Worm (Caenorhabditis elegans) whole organism, L1 larva: Measurements from ENCODE around the gene pcp-1.

Experiments
- C04F5.9 ChIP-seq: sonication (generic microtip); optimal IDR thresholded peaks from 2 replicates; lab custom pipeline; 2016; ENCODE audit warnings: missing genetic modification characterization, missing compliant biosample characterization
- blmp-1 ChIP-seq: fragments of 150-350 bp; optimal IDR thresholded peaks from 2 replicates; lab custom pipeline; 2014; ENCODE audit warnings: missing biosample characterization, missing genetic modification characterization
- ceh-63 ChIP-seq: fragments of 200-800 bp; sonication (Bioruptor generic); optimal IDR thresholded peaks from 2 replicates; lab custom pipeline; 2018; ENCODE audit warnings: mild to moderate bottlenecking, missing genetic modification characterization, missing compliant biosample characterization
- ceh-82 ChIP-seq, 3 experiments: fragments of 150-350 bp in 1 of 3; sonication (generic microtip) in 2 of 3; optimal IDR thresholded peaks; 2 replicates each; lab custom pipeline; 2014 to 2017; ENCODE audit warnings: missing biosample characterization in 3 of 3, missing genetic modification characterization in 3 of 3
- ceh-88 ChIP-seq: fragments of 200-800 bp; sonication (Bioruptor generic); IDR thresholded peaks from 2 replicates; pipeline ENCODE4 v1.3.6; 2022; ENCODE audit warnings: missing genetic modification characterization, missing compliant biosample characterization
- ceh-90 ChIP-seq: sonication (generic microtip); optimal IDR thresholded peaks from 2 replicates; lab custom pipeline; 2016; ENCODE audit warnings: missing genetic modification characterization, missing compliant biosample characterization
- dpl-1 ChIP-seq, 3 experiments: fragments of 150-350 bp in 2 of 3; sonication (generic microtip) in 1 of 3; optimal IDR thresholded peaks; 2 replicates each; lab custom pipeline; 2014 to 2017; ENCODE audit warnings: missing biosample characterization in 3 of 3, missing genetic modification characterization in 3 of 3, missing genetic modification reagents in 3 of 3
- dsc-1 ChIP-seq: sonication (generic microtip); optimal IDR thresholded peaks from 2 replicates; lab custom pipeline; 2016; ENCODE audit warnings: mild to moderate bottlenecking, missing genetic modification characterization, missing compliant biosample characterization
- elt-3 ChIP-seq, 6 experiments: fragments of 150-350 bp in 1 of 6; sonication (generic microtip); optimal IDR thresholded peaks; 2 replicates each; lab custom pipeline; 2017 to 2018; ENCODE audit warnings: missing biosample characterization in 6 of 6, missing genetic modification characterization in 6 of 6, inconsistent platforms in 1 of 6
- fkh-10 ChIP-seq: sonication (generic microtip); optimal IDR thresholded peaks from 2 replicates; lab custom pipeline; 2017; ENCODE audit warnings: missing biosample characterization, missing genetic modification reagents, missing genetic modification characterization
- fkh-4 ChIP-seq: sonication (generic microtip); optimal IDR thresholded peaks from 2 replicates; lab custom pipeline; 2016; ENCODE audit warnings: missing compliant biosample characterization, missing genetic modification characterization, borderline replicate concordance
- fos-1 ChIP-seq: fragments of 150-350 bp; optimal IDR thresholded peaks from 2 replicates; lab custom pipeline; 2014; ENCODE audit warnings: missing biosample characterization, missing genetic modification characterization
- grh-1 ChIP-seq: fragments of 200-800 bp; sonication (Bioruptor generic); IDR thresholded peaks from 2 replicates; pipeline ENCODE4 v1.3.6; 2022; ENCODE audit warnings: missing genetic modification reagents, missing genetic modification characterization, missing compliant biosample characterization
- hlh-17 ChIP-seq: fragments of 200-800 bp; sonication (Bioruptor generic); optimal IDR thresholded peaks from 2 replicates; lab custom pipeline; 2018; ENCODE audit warnings: missing genetic modification characterization, mild to moderate bottlenecking, missing compliant biosample characterization, moderate library complexity, borderline replicate concordance
- isw-1 ChIP-seq: fragments of 200-800 bp; sonication (Bioruptor generic); IDR thresholded peaks from 2 replicates; pipeline ENCODE4 v1.3.6; 2022; ENCODE audit warnings: missing genetic modification characterization, missing compliant biosample characterization
- lin-14 ChIP-seq: fragments of 200-800 bp; sonication (Bioruptor generic); optimal IDR thresholded peaks from 2 replicates; lab custom pipeline; 2018; ENCODE audit warnings: mild to moderate bottlenecking, missing genetic modification characterization, moderate library complexity, missing compliant biosample characterization
- lin-35 ChIP-seq, 2 experiments: fragments of 150-350 bp; optimal IDR thresholded peaks; 2 replicates each; lab custom pipeline; 2014; ENCODE audit warnings: missing biosample characterization in 2 of 2, missing genetic modification characterization in 2 of 2, missing genetic modification reagents in 2 of 2
- lir-3 ChIP-seq: sonication (generic microtip); optimal IDR thresholded peaks from 2 replicates; lab custom pipeline; 2016; ENCODE audit warnings: mild to moderate bottlenecking, missing genetic modification characterization, moderate library complexity, missing compliant biosample characterization; ENCODE audit not compliant: poor library complexity
- lsy-2 ChIP-seq, 2 experiments: fragments of 150-350 bp; optimal IDR thresholded peaks; 2 replicates each; lab custom pipeline; 2014; ENCODE audit warnings: missing biosample characterization in 2 of 2, missing genetic modification characterization in 2 of 2
- mef-2 ChIP-seq: fragments of 150-350 bp; optimal IDR thresholded peaks from 2 replicates; lab custom pipeline; 2014; ENCODE audit warnings: missing biosample characterization, missing genetic modification characterization
- mep-1 ChIP-seq: fragments of 150-350 bp; optimal IDR thresholded peaks from 2 replicates; lab custom pipeline; 2014; ENCODE audit warnings: missing biosample characterization, missing genetic modification characterization
- nhr-11 ChIP-seq: fragments of 150-350 bp; optimal IDR thresholded peaks from 2 replicates; lab custom pipeline; 2014; ENCODE audit warnings: missing biosample characterization, missing genetic modification characterization
- nhr-19 ChIP-seq: fragments of 200-800 bp; sonication (Bioruptor generic); conservative IDR thresholded peaks from 2 replicates; pipeline ENCODE4 v1.3.6; 2022; ENCODE audit warnings: missing genetic modification characterization, missing compliant biosample characterization
- nhr-28 ChIP-seq: fragments of 150-350 bp; optimal IDR thresholded peaks from 2 replicates; lab custom pipeline; 2014; ENCODE audit warnings: missing biosample characterization, missing genetic modification characterization
- nhr-47 ChIP-seq: sonication (generic microtip); optimal IDR thresholded peaks from 2 replicates; lab custom pipeline; 2016; ENCODE audit warnings: mild to moderate bottlenecking, missing genetic modification characterization, moderate library complexity, missing compliant biosample characterization
- nhr-85 ChIP-seq: sonication (generic microtip); peaks from one replicate; lab custom pipeline; 2016; ENCODE audit warnings: missing genetic modification characterization, inconsistent platforms, missing compliant biosample characterization
- pax-3 ChIP-seq: fragments of 200-800 bp; sonication (Bioruptor generic); optimal IDR thresholded peaks from 2 replicates; lab custom pipeline; 2018; ENCODE audit warnings: mild to moderate bottlenecking, missing genetic modification characterization, moderate library complexity, missing compliant biosample characterization
- pqm-1 ChIP-seq: sonication (generic microtip); optimal IDR thresholded peaks from 3 replicates; lab custom pipeline; 2017; ENCODE audit warnings: missing biosample characterization, missing genetic modification characterization
- sox-4 ChIP-seq: sonication (generic microtip); optimal IDR thresholded peaks from 2 replicates; lab custom pipeline; 2016; ENCODE audit warnings: missing genetic modification characterization, missing compliant biosample characterization
- tbx-2 ChIP-seq: sonication (generic microtip); optimal IDR thresholded peaks from 2 replicates; lab custom pipeline; 2016; ENCODE audit warnings: missing genetic modification characterization, missing compliant biosample characterization
- tlp-1 ChIP-seq: fragments of 150-350 bp; optimal IDR thresholded peaks from 2 replicates; lab custom pipeline; 2014; ENCODE audit warnings: missing biosample characterization, missing genetic modification characterization
- unc-86 ChIP-seq: sonication (generic microtip); optimal IDR thresholded peaks from 2 replicates; lab custom pipeline; 2016; ENCODE audit warnings: missing genetic modification characterization, missing compliant biosample characterization
- unc-98 ChIP-seq: fragments of 200-800 bp; sonication (Bioruptor generic); IDR thresholded peaks from 2 replicates; pipeline ENCODE4 v1.3.6; 2022; ENCODE audit warnings: missing genetic modification characterization, missing compliant biosample characterization
- xbp-1 ChIP-seq: sonication (generic microtip); optimal IDR thresholded peaks from 2 replicates; lab custom pipeline; 2016; ENCODE audit warnings: missing genetic modification characterization, missing compliant biosample characterization
- zag-1 ChIP-seq: fragments of 150-350 bp; optimal IDR thresholded peaks from 2 replicates; lab custom pipeline; 2014; ENCODE audit warnings: missing biosample characterization, missing genetic modification characterization
- ztf-11 ChIP-seq, 2 experiments: sonication (generic microtip); optimal IDR thresholded peaks; 2 replicates each; lab custom pipeline; 2016 to 2017; ENCODE audit warnings: missing genetic modification characterization in 2 of 2, missing biosample characterization in 1 of 2, missing compliant biosample characterization in 1 of 2
- ztf-4 ChIP-seq: fragments of 150-350 bp; optimal IDR thresholded peaks from 2 replicates; lab custom pipeline; 2014; ENCODE audit warnings: missing biosample characterization, missing genetic modification characterization

The pcp-1 gene

ce11 chrIII:7733563-7733962 lies 25.1 kb upstream of the pcp-1 start:
- TF ChIP-seq lsy-2 (tag; optimal IDR thresholded peaks at IDR 0.05; lab: Kevin White, UChicago), result peak in 1 of 2 experiments; percentile 10
- peak in 1 of 2 experiments; percentile 9 for TF ChIP-seq ztf-11 (tag; optimal IDR thresholded peaks at IDR 0.05; lab: Kevin White, UChicago)
- no peak for TF ChIP-seq ztf-4 (tag; lab: Kevin White, UChicago)
- no peak for TF ChIP-seq fkh-10 (GFP tag; lab: Kevin White, UChicago)
- no peak for TF ChIP-seq nhr-19 (GFP tag; lab: Robert Waterston, UW)
- peak; percentile 83 for TF ChIP-seq nhr-85 (tag; lab: Kevin White, UChicago)
- TF ChIP-seq lin-14 (GFP tag; lab: Kevin White, UChicago), result peak; percentile 43
- peak; percentile 49 for TF ChIP-seq blmp-1 (tag; lab: Kevin White, UChicago)

DNA sequence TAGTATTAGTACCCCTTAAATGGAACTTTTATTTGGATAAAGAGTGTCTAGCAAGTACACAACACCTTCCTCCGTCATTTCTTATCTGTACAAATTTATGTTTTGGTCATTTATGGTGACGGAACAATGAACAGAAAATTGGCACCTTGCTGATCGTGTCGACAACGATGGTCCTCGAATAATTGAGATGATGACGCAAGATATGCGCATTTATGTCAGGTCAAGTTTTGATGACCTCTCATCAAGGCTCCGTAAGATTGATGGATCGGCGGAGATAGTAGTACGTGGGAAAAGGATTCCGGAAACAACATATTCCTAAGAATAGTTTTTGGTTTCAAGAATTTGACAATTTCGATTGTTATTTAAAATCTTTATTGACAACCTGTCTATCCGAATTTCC lies 24.6 kb upstream of the pcp-1 start:
- TF ChIP-seq tbx-2 (tag; lab: Kevin White, UChicago) (no peak), mef-2 (tag; lab: Kevin White, UChicago) (no peak), sox-4 (tag; lab: Kevin White, UChicago) (no peak)

ce11 chrIII:7736003-7736402 lies 22.7 kb upstream of the pcp-1 start:
- no peak for TF ChIP-seq pqm-1 (tag; lab: Kevin White, UChicago)
- TF ChIP-seq isw-1, result no peak
- TF ChIP-seq zag-1 (tag; lab: Kevin White, UChicago), result no peak
- TF ChIP-seq hlh-17, result no peak
- TF ChIP-seq grh-1 (GFP tag; lab: Robert Waterston, UW), result no peak
- no peak for TF ChIP-seq C04F5.9 (tag; lab: Kevin White, UChicago)
- no peak for TF ChIP-seq ceh-90 (tag; lab: Kevin White, UChicago)
- TF ChIP-seq fos-1 (tag; lab: Kevin White, UChicago), result no peak
- no peak for TF ChIP-seq nhr-28 (tag; lab: Kevin White, UChicago)
- no peak for TF ChIP-seq tlp-1 (tag; lab: Kevin White, UChicago)
- no peak for TF ChIP-seq mep-1 (tag; lab: Kevin White, UChicago)
- no peak for TF ChIP-seq dsc-1 (tag; lab: Kevin White, UChicago)
- no peak for TF ChIP-seq lin-35 (GFP tag; optimal IDR thresholded peaks at IDR 0.05; lab: Kevin White, UChicago)
- TF ChIP-seq lir-3 (tag; lab: Kevin White, UChicago), result no peak

DNA sequence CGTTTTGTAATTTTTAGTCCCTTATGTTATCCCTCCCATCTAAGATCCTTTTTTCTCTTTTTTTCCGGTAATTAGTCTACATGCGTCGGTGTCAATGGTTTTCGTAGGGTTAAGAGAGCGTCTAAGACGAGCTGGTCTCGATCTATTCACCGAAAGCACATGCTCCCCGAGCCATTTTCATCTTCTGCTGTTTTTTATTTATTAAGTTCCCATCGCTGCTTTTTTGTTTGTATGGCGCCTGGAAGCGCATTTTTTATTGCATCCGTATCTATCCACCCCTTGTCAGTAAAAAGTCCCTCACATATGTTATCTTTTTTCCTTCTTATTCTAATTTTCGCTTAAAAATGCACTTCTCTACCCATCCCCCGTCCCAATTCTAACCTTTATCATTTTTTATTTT lies 21.9 kb upstream of the pcp-1 start:
- no peak for TF ChIP-seq ceh-82 (tag; optimal IDR thresholded peaks at IDR 0.05; lab: Kevin White, UChicago)
- TF ChIP-seq pax-3, result no peak
- TF ChIP-seq nhr-47 (tag; lab: Kevin White, UChicago), result no peak
- no peak for TF ChIP-seq ceh-63 (GFP tag; lab: Kevin White, UChicago)
- TF ChIP-seq hlh-17, result no peak
- TF ChIP-seq dpl-1 (GFP tag; optimal IDR thresholded peaks at IDR 0.05; lab: Kevin White, UChicago), result no peak
- TF ChIP-seq isw-1, result no peak
- no peak for TF ChIP-seq nhr-19 (GFP tag; lab: Robert Waterston, UW)
- TF ChIP-seq unc-86 (tag; lab: Kevin White, UChicago), result no peak
- TF ChIP-seq elt-3 (tag; optimal IDR thresholded peaks at IDR 0.05; lab: Kevin White, UChicago), result no peak
- TF ChIP-seq xbp-1 (tag; lab: Kevin White, UChicago), result no peak
- no peak for TF ChIP-seq unc-98 (GFP tag; lab: Robert Waterston, UW)
- no peak for TF ChIP-seq ceh-88 (GFP tag; lab: Robert Waterston, UW)
- TF ChIP-seq pqm-1 (tag; lab: Kevin White, UChicago), result no peak
- TF ChIP-seq nhr-11 (tag; lab: Kevin White, UChicago), result no peak
- no peak for TF ChIP-seq fkh-4
